Fruit fly (Drosophila melanogaster) whole organism, pupa: Measurements from ENCODE around the gene CecA2.

Experiments used
- EcR ChIP-seq: fragments of 200-800 bp; sonication (Bioruptor generic); optimal IDR thresholded peaks from 3 replicates; lab custom pipeline; 2019; ENCODE audit warnings: missing biosample characterization, missing genetic modification characterization, mild to moderate bottlenecking, moderate library complexity, missing genetic modification reagents
- Ets98B ChIP-seq: fragments of 200-800 bp; sonication (Bioruptor generic); IDR thresholded peaks from 2 replicates; pipeline ENCODE4 v1.3.6; 2022; ENCODE audit warnings: missing biosample characterization, missing genetic modification characterization

- TF ChIP-seq EcR (GFP tag; lab: Kevin White, UChicago) (peak; percentile 56), Ets98B (GFP tag; lab: Robert Waterston, UW) (no peak)
These were observed 46.5 kb downstream of the CecA2 start for dm6 chr3R:30258298-30258990.
